1 fruit fly cellular context compared by ENCODE assay signal in genomic region chr2L:3856372-3856771, dm6.
TF ChIP-seq lines count a peak whose summit lies in the region.

No protein-coding gene starts in this region.

TF ChIP-seq in whole organism, embryonic, 481 proteins besides CTCF, POLR2A, EP300 and RAD21 (continued from another document and continues in another):
- TF ChIP-seq HLHmδ (GFP tag; optimal IDR thresholded peaks at IDR 0.05; lab: Kevin White, UChicago), result no peak
- TF ChIP-seq CG1529 (GFP tag; optimal IDR thresholded peaks at IDR 0.05; lab: Kevin White, UChicago), result peak; percentile 57
- no peak for TF ChIP-seq Bgb (GFP tag; IDR thresholded peaks at IDR 0.05; lab: Robert Waterston, UW; ENCODE audit: partially characterized antibody)
- no peak for TF ChIP-seq NC2α (GFP tag; optimal IDR thresholded peaks at IDR 0.05; lab: Kevin White, UChicago)
- 0 out of 3 replicates have a peak, but pooled peaks have one; percentile 45 for TF ChIP-seq ken (GFP tag; IDR thresholded peaks at IDR 0.05; lab: Robert Waterston, UW)
- no peak for TF ChIP-seq CG12236 (GFP tag; optimal IDR thresholded peaks at IDR 0.05; lab: Kevin White, UChicago)
- no peak for TF ChIP-seq HLH4C (GFP tag; IDR thresholded peaks at IDR 0.05; lab: Robert Waterston, UW; ENCODE audit: partially characterized antibody)
- TF ChIP-seq CG11398 (GFP tag; optimal IDR thresholded peaks at IDR 0.05; lab: Kevin White, UChicago), result peak; percentile 39
- no peak for TF ChIP-seq CG15011 (GFP tag; optimal IDR thresholded peaks at IDR 0.05; lab: Kevin White, UChicago)
- no peak for TF ChIP-seq zen2 (GFP tag; IDR thresholded peaks at IDR 0.05; lab: Robert Waterston, UW; ENCODE audit: partially characterized antibody)
- no peak for TF ChIP-seq CG17186 (GFP tag; optimal IDR thresholded peaks at IDR 0.05; lab: Kevin White, UChicago)
- TF ChIP-seq Fer1 (GFP tag; optimal IDR thresholded peaks at IDR 0.05; lab: Kevin White, UChicago), result no peak
- no peak for TF ChIP-seq ems (GFP tag; optimal IDR thresholded peaks at IDR 0.05; lab: Kevin White, UChicago)
- peak; percentile 76 for TF ChIP-seq dmrt11E (tag; optimal IDR thresholded peaks at IDR 0.05; lab: Kevin White, UChicago)
- peak; percentile 0 for TF ChIP-seq fd64A (GFP tag; optimal IDR thresholded peaks at IDR 0.05; lab: Kevin White, UChicago)
- TF ChIP-seq Hand (GFP tag; optimal IDR thresholded peaks at IDR 0.05; lab: Kevin White, UChicago), result no peak
- no peak for TF ChIP-seq CG31388 (GFP tag; optimal IDR thresholded peaks at IDR 0.05; lab: Kevin White, UChicago)
- TF ChIP-seq luna (GFP tag; optimal IDR thresholded peaks at IDR 0.05; lab: Kevin White, UChicago), result no peak
- TF ChIP-seq Dip3 (GFP tag; optimal IDR thresholded peaks at IDR 0.05; lab: Kevin White, UChicago), result no peak
- no peak for TF ChIP-seq Nf-YA (GFP tag; IDR thresholded peaks at IDR 0.05; lab: Robert Waterston, UW)
- no peak for TF ChIP-seq nom (GFP tag; optimal IDR thresholded peaks at IDR 0.05; lab: Kevin White, UChicago)
- TF ChIP-seq MTF-1 (GFP tag; optimal IDR thresholded peaks at IDR 0.05; lab: Kevin White, UChicago; ENCODE audit: borderline replicate concordance), result no peak
- TF ChIP-seq CG4730 (GFP tag; IDR thresholded peaks at IDR 0.05; lab: Robert Waterston, UW), result no peak
- TF ChIP-seq grau (tag; optimal IDR thresholded peaks at IDR 0.05; lab: Kevin White, UChicago), result peak; percentile 45
- TF ChIP-seq CG2120 (GFP tag; optimal IDR thresholded peaks at IDR 0.05; lab: Kevin White, UChicago), result no peak
- TF ChIP-seq tin (GFP tag; optimal IDR thresholded peaks at IDR 0.05; lab: Kevin White, UChicago), result no peak
- peak; percentile 5 for TF ChIP-seq CG1602 (GFP tag; optimal IDR thresholded peaks at IDR 0.05; lab: Kevin White, UChicago)
- TF ChIP-seq CG10431 (GFP tag; optimal IDR thresholded peaks at IDR 0.05; lab: Kevin White, UChicago), result no peak
- no peak for TF ChIP-seq CG11560 (tag; IDR thresholded peaks at IDR 0.05; lab: Robert Waterston, UW)
- TF ChIP-seq CG8281 (tag; optimal IDR thresholded peaks at IDR 0.05; lab: Kevin White, UChicago), result no peak
- TF ChIP-seq CG17385 (GFP tag; optimal IDR thresholded peaks at IDR 0.05; lab: Kevin White, UChicago), result peak; percentile 22
- TF ChIP-seq CG32772 (GFP tag; IDR thresholded peaks at IDR 0.05; lab: Robert Waterston, UW), result no peak; the same call in 1 of the 2 replicates
- TF ChIP-seq esg (GFP tag; conservative IDR thresholded peaks at IDR 0.05; lab: Robert Waterston, UW), result no peak
- no peak for TF ChIP-seq CG7745 (tag; optimal IDR thresholded peaks at IDR 0.05; lab: Kevin White, UChicago)
- TF ChIP-seq fu2 (GFP tag; optimal IDR thresholded peaks at IDR 0.05; lab: Kevin White, UChicago), result no peak
- TF ChIP-seq CG15601 (tag; optimal IDR thresholded peaks at IDR 0.05; lab: Kevin White, UChicago), result peak; percentile 58
- TF ChIP-seq row (GFP tag; IDR thresholded peaks at IDR 0.05; lab: Robert Waterston, UW), result peak; percentile 47
- TF ChIP-seq CG13296 (GFP tag; optimal IDR thresholded peaks at IDR 0.05; lab: Kevin White, UChicago), result no peak
- no peak for TF ChIP-seq Mad (GFP tag; optimal IDR thresholded peaks at IDR 0.05; lab: Kevin White, UChicago)
- TF ChIP-seq Tbp (GFP tag; optimal IDR thresholded peaks at IDR 0.05; lab: Kevin White, UChicago), result no peak
- TF ChIP-seq tll (GFP tag; optimal IDR thresholded peaks at IDR 0.05; lab: Kevin White, UChicago), result no peak
- no peak for TF ChIP-seq CG11093 (GFP tag; IDR thresholded peaks at IDR 0.05; lab: Robert Waterston, UW)
- TF ChIP-seq CG7271 (tag; optimal IDR thresholded peaks at IDR 0.05; lab: Kevin White, UChicago), result no peak
- TF ChIP-seq CG10565 (GFP tag; optimal IDR thresholded peaks at IDR 0.05; lab: Kevin White, UChicago), result no peak
- no peak for TF ChIP-seq slbo (GFP tag; IDR thresholded peaks at IDR 0.05; lab: Robert Waterston, UW)
- no peak for TF ChIP-seq odd (GFP tag; optimal IDR thresholded peaks at IDR 0.05; lab: Kevin White, UChicago)
- peak; percentile 64 for TF ChIP-seq CG14710 (tag; optimal IDR thresholded peaks at IDR 0.05; lab: Kevin White, UChicago)
- no peak for TF ChIP-seq danr (GFP tag; IDR thresholded peaks at IDR 0.05; lab: Robert Waterston, UW)
- no peak for TF ChIP-seq CG14050 (GFP tag; IDR thresholded peaks at IDR 0.05; lab: Robert Waterston, UW)
- no peak for TF ChIP-seq CG3281 (GFP tag; optimal IDR thresholded peaks at IDR 0.05; lab: Kevin White, UChicago)
- TF ChIP-seq sob (GFP tag; IDR thresholded peaks at IDR 0.05; lab: Robert Waterston, UW), result no peak
- TF ChIP-seq CG13123 (GFP tag; optimal IDR thresholded peaks at IDR 0.05; lab: Kevin White, UChicago), result no peak
- peak; percentile 31 for TF ChIP-seq twi (tag; optimal IDR thresholded peaks at IDR 0.05; lab: Kevin White, UChicago)
- no peak for TF ChIP-seq nerfin-2 (GFP tag; IDR thresholded peaks at IDR 0.05; lab: Robert Waterston, UW; ENCODE audit: partially characterized antibody)
- no peak for TF ChIP-seq tna (GFP tag; IDR thresholded peaks at IDR 0.05; lab: Robert Waterston, UW; ENCODE audit: partially characterized antibody)
- no peak for TF ChIP-seq Fer2 (tag; optimal IDR thresholded peaks at IDR 0.05; lab: Kevin White, UChicago)
- no peak for TF ChIP-seq Rfx (GFP tag; IDR thresholded peaks at IDR 0.05; lab: Robert Waterston, UW)
- TF ChIP-seq CG11247 (GFP tag; IDR thresholded peaks at IDR 0.05; lab: Robert Waterston, UW), result no peak
- no peak for TF ChIP-seq hkb (optimal IDR thresholded peaks at IDR 0.05; lab: Kevin White, UChicago)
- TF ChIP-seq hkb (GFP tag; IDR thresholded peaks at IDR 0.05; lab: Robert Waterston, UW), result no peak; the same call in 1 of the 2 replicates
- peak; percentile 43 for TF ChIP-seq CG9727 (GFP tag; optimal IDR thresholded peaks at IDR 0.05; lab: Kevin White, UChicago)
- TF ChIP-seq Neu2 (GFP tag; optimal IDR thresholded peaks at IDR 0.05; lab: Kevin White, UChicago; ENCODE audit: borderline replicate concordance), result no peak
- no peak for TF ChIP-seq CG1647 (GFP tag; optimal IDR thresholded peaks at IDR 0.05; lab: Kevin White, UChicago)
- TF ChIP-seq CG16779 (GFP tag; IDR thresholded peaks at IDR 0.05; lab: Robert Waterston, UW), result no peak
- TF ChIP-seq Antp (GFP tag; optimal IDR thresholded peaks at IDR 0.05; lab: Kevin White, UChicago), result peak; percentile 21
- no peak for TF ChIP-seq hb (GFP tag; IDR thresholded peaks at IDR 0.05; lab: Robert Waterston, UW; ENCODE audit: partially characterized antibody)
- peak; percentile 72 for TF ChIP-seq CG17361 (GFP tag; IDR thresholded peaks at IDR 0.05; lab: Robert Waterston, UW)
- no peak for TF ChIP-seq ttk (GFP tag; IDR thresholded peaks at IDR 0.05; lab: Robert Waterston, UW)
- no peak for TF ChIP-seq Usf (GFP tag; optimal IDR thresholded peaks at IDR 0.05; lab: Kevin White, UChicago)
- TF ChIP-seq her (GFP tag; optimal IDR thresholded peaks at IDR 0.05; lab: Kevin White, UChicago), result no peak
- TF ChIP-seq en (GFP tag; optimal IDR thresholded peaks at IDR 0.05; lab: Kevin White, UChicago), result peak; percentile 18
- no peak for TF ChIP-seq CG6272 (GFP tag; IDR thresholded peaks at IDR 0.05; lab: Robert Waterston, UW)
- TF ChIP-seq CG10654 (GFP tag; optimal IDR thresholded peaks at IDR 0.05; lab: Kevin White, UChicago), result no peak
- no peak for TF ChIP-seq Ravus (GFP tag; IDR thresholded peaks at IDR 0.05; lab: Robert Waterston, UW)
- no peak for TF ChIP-seq inv (GFP tag; IDR thresholded peaks at IDR 0.05; lab: Robert Waterston, UW; ENCODE audit: partially characterized antibody)
- no peak for TF ChIP-seq Hr78 (GFP tag; optimal IDR thresholded peaks at IDR 0.05; lab: Kevin White, UChicago)
- no peak for TF ChIP-seq Vsx1 (GFP tag; optimal IDR thresholded peaks at IDR 0.05; lab: Kevin White, UChicago)
- no peak for TF ChIP-seq CG14441 (GFP tag; IDR thresholded peaks at IDR 0.05; lab: Robert Waterston, UW)
- no peak for TF ChIP-seq CG8478 (optimal IDR thresholded peaks at IDR 0.05; lab: Kevin White, UChicago)
- TF ChIP-seq gfzf (GFP tag; optimal IDR thresholded peaks at IDR 0.05; lab: Kevin White, UChicago), result no peak
- peak; percentile 36 for TF ChIP-seq unpg (GFP tag; optimal IDR thresholded peaks at IDR 0.05; lab: Kevin White, UChicago)
- TF ChIP-seq CG31441 (GFP tag; IDR thresholded peaks at IDR 0.05; lab: Robert Waterston, UW), result peak; percentile 53
- TF ChIP-seq rib (GFP tag; IDR thresholded peaks at IDR 0.05; lab: Robert Waterston, UW), result no peak
- TF ChIP-seq slou (GFP tag; optimal IDR thresholded peaks at IDR 0.05; lab: Kevin White, UChicago), result no peak
- peak; percentile 62 for TF ChIP-seq CG2678 (tag; optimal IDR thresholded peaks at IDR 0.05; lab: Kevin White, UChicago)
- TF ChIP-seq bab2 (GFP tag; optimal IDR thresholded peaks at IDR 0.05; lab: Kevin White, UChicago), result peak; percentile 32
- no peak for TF ChIP-seq CG3726 (GFP tag; IDR thresholded peaks at IDR 0.05; lab: Robert Waterston, UW)
- no peak for TF ChIP-seq bbx (GFP tag; IDR thresholded peaks at IDR 0.05; lab: Robert Waterston, UW; ENCODE audit: partially characterized antibody)
- peak; percentile 6 for TF ChIP-seq CG8944 (GFP tag; optimal IDR thresholded peaks at IDR 0.05; lab: Kevin White, UChicago)
- no peak for TF ChIP-seq ab (GFP tag; optimal IDR thresholded peaks at IDR 0.05; lab: Kevin White, UChicago)
- no peak for TF ChIP-seq cwo (GFP tag; optimal IDR thresholded peaks at IDR 0.05; lab: Kevin White, UChicago)
- TF ChIP-seq ftz-f1 (GFP tag; optimal IDR thresholded peaks at IDR 0.05; lab: Kevin White, UChicago), result no peak
- TF ChIP-seq CG15269 (tag; optimal IDR thresholded peaks at IDR 0.05; lab: Kevin White, UChicago), result no peak
- TF ChIP-seq YL-1 (GFP tag; optimal IDR thresholded peaks at IDR 0.05; lab: Kevin White, UChicago), result no peak
- no peak for TF ChIP-seq disco-r (GFP tag; optimal IDR thresholded peaks at IDR 0.05; lab: Kevin White, UChicago)
- TF ChIP-seq maf-S (GFP tag; optimal IDR thresholded peaks at IDR 0.05; lab: Kevin White, UChicago), result no peak
- no peak for TF ChIP-seq GATAe (GFP tag; conservative IDR thresholded peaks at IDR 0.05; lab: Robert Waterston, UW)
- TF ChIP-seq lola (GFP tag; optimal IDR thresholded peaks at IDR 0.05; lab: Kevin White, UChicago), result peak in 1 of 3 experiments; percentile 76
- peak; percentile 35 for TF ChIP-seq dmrt99B (tag; optimal IDR thresholded peaks at IDR 0.05; lab: Kevin White, UChicago)
- TF ChIP-seq Nf-YB (GFP tag; optimal IDR thresholded peaks at IDR 0.05; lab: Kevin White, UChicago), result no peak
- peak in 1 of 2 experiments; percentile 59 for TF ChIP-seq bsh (GFP tag; optimal IDR thresholded peaks at IDR 0.05; lab: Kevin White, UChicago)
- peak; percentile 42 to 46 for TF ChIP-seq chif (GFP tag; optimal IDR thresholded peaks at IDR 0.05; lab: Kevin White, UChicago)
- TF ChIP-seq CG6791 (GFP tag; IDR thresholded peaks at IDR 0.05; lab: Robert Waterston, UW; ENCODE audit: partially characterized antibody), result no peak
- no peak for TF ChIP-seq Rx (GFP tag; IDR thresholded peaks at IDR 0.05; lab: Robert Waterston, UW)
- no peak for TF ChIP-seq Atf6 (GFP tag; IDR thresholded peaks at IDR 0.05; lab: Robert Waterston, UW)
- peak; percentile 52 for TF ChIP-seq CG17328 (GFP tag; IDR thresholded peaks at IDR 0.05; lab: Robert Waterston, UW)
- no peak for TF ChIP-seq CG17568 (GFP tag; optimal IDR thresholded peaks at IDR 0.05; lab: Kevin White, UChicago)
- peak; percentile 7 for TF ChIP-seq Jarid2 (GFP tag; optimal IDR thresholded peaks at IDR 0.05; lab: Kevin White, UChicago)
- TF ChIP-seq kni (GFP tag; optimal IDR thresholded peaks at IDR 0.05; lab: Kevin White, UChicago), result peak; percentile 32
- no peak for TF ChIP-seq fru (optimal IDR thresholded peaks at IDR 0.05; lab: Kevin White, UChicago)
- peak; percentile 50 for TF ChIP-seq sisA (GFP tag; IDR thresholded peaks at IDR 0.05; lab: Robert Waterston, UW)
- no peak for TF ChIP-seq BEAF-32 (GFP tag; optimal IDR thresholded peaks at IDR 0.05; lab: Kevin White, UChicago)
- peak; percentile 45 for TF ChIP-seq CG15696 (tag; optimal IDR thresholded peaks at IDR 0.05; lab: Kevin White, UChicago)
- no peak for TF ChIP-seq HLH54F (GFP tag; optimal IDR thresholded peaks at IDR 0.05; lab: Kevin White, UChicago)
- no peak for TF ChIP-seq dimm (GFP tag; IDR thresholded peaks at IDR 0.05; lab: Robert Waterston, UW)
- TF ChIP-seq Hr51 (GFP tag; optimal IDR thresholded peaks at IDR 0.05; lab: Kevin White, UChicago), result peak in 1 of 2 experiments; percentile 26
- no peak for TF ChIP-seq crol (GFP tag; IDR thresholded peaks at IDR 0.05; lab: Robert Waterston, UW)
- TF ChIP-seq Scr (GFP tag; IDR thresholded peaks at IDR 0.05; lab: Robert Waterston, UW; ENCODE audit: partially characterized antibody), result no peak
- no peak for TF ChIP-seq CG8765 (GFP tag; IDR thresholded peaks at IDR 0.05; lab: Robert Waterston, UW)
- no peak for TF ChIP-seq wor (GFP tag; IDR thresholded peaks at IDR 0.05; lab: Robert Waterston, UW)
- TF ChIP-seq tx (GFP tag; optimal IDR thresholded peaks at IDR 0.05; lab: Kevin White, UChicago), result no peak
- TF ChIP-seq CG1233 (GFP tag; optimal IDR thresholded peaks at IDR 0.05; lab: Kevin White, UChicago), result no peak
- TF ChIP-seq tio (GFP tag; optimal IDR thresholded peaks at IDR 0.05; lab: Kevin White, UChicago), result peak; percentile 17
- no peak for TF ChIP-seq HmgD (GFP tag; optimal IDR thresholded peaks at IDR 0.05; lab: Kevin White, UChicago)
- peak; percentile 9 for TF ChIP-seq Chrac-16 (GFP tag; optimal IDR thresholded peaks at IDR 0.05; lab: Kevin White, UChicago)
- TF ChIP-seq Oaz (GFP tag; IDR thresholded peaks at IDR 0.05; lab: Robert Waterston, UW), result no peak
- TF ChIP-seq CG12769 (tag; optimal IDR thresholded peaks at IDR 0.05; lab: Kevin White, UChicago), result no peak
- no peak for TF ChIP-seq CG4328 (GFP tag; optimal IDR thresholded peaks at IDR 0.05; lab: Kevin White, UChicago)
- TF ChIP-seq Taf1 (GFP tag; IDR thresholded peaks at IDR 0.05; lab: Robert Waterston, UW), result no peak
- TF ChIP-seq CG6254 (GFP tag; optimal IDR thresholded peaks at IDR 0.05; lab: Kevin White, UChicago), result peak; percentile 33
- no peak for TF ChIP-seq sr (GFP tag; IDR thresholded peaks at IDR 0.05; lab: Robert Waterston, UW)
- TF ChIP-seq sd (tag; optimal IDR thresholded peaks at IDR 0.05; lab: Kevin White, UChicago), result no peak
- TF ChIP-seq pho (GFP tag; optimal IDR thresholded peaks at IDR 0.05; lab: Kevin White, UChicago), result no peak
- TF ChIP-seq knrl (GFP tag; IDR thresholded peaks at IDR 0.05; lab: Robert Waterston, UW; ENCODE audit: partially characterized antibody), result no peak
- TF ChIP-seq Doc3 (GFP tag; IDR thresholded peaks at IDR 0.05; lab: Robert Waterston, UW; ENCODE audit: partially characterized antibody), result no peak
- TF ChIP-seq CG1832 (GFP tag; optimal IDR thresholded peaks at IDR 0.05; lab: Kevin White, UChicago), result no peak
- TF ChIP-seq sima (GFP tag; optimal IDR thresholded peaks at IDR 0.05; lab: Kevin White, UChicago), result no peak
